Worm (Caenorhabditis elegans) whole organism, L2 larva: ENCODE data around the gene srj-25.

Experiments used
- ama-1 ChIP-seq: fragments of 150-350 bp; optimal IDR thresholded peaks from 2 replicates; lab custom pipeline; 2018; ENCODE audit warnings: inconsistent platforms
- elt-3 ChIP-seq: sonication (generic microtip); optimal IDR thresholded peaks from 2 replicates; lab custom pipeline; 2017; ENCODE audit warnings: missing biosample characterization, missing genetic modification characterization
- fos-1 ChIP-seq: fragments of 150-350 bp; optimal IDR thresholded peaks from 2 replicates; lab custom pipeline; 2014; ENCODE audit warnings: missing biosample characterization, missing genetic modification characterization
- lin-11 ChIP-seq: fragments of 150-350 bp; sonication (generic microtip); optimal IDR thresholded peaks from 2 replicates; lab custom pipeline; 2014; ENCODE audit warnings: missing biosample characterization, missing genetic modification characterization, inconsistent platforms, mixed read lengths
- nhr-237 ChIP-seq: fragments of 150-350 bp; optimal IDR thresholded peaks from 2 replicates; lab custom pipeline; 2014; ENCODE audit warnings: missing biosample characterization, missing genetic modification characterization
- nhr-77 ChIP-seq: fragments of 150-350 bp; optimal IDR thresholded peaks from 2 replicates; lab custom pipeline; 2014; ENCODE audit warnings: missing biosample characterization, missing genetic modification characterization
- sem-4 ChIP-seq: fragments of 150-350 bp; optimal IDR thresholded peaks from 2 replicates; lab custom pipeline; 2014; ENCODE audit warnings: missing biosample characterization, missing genetic modification reagents, missing genetic modification characterization
- skn-1 ChIP-seq: sonication (generic microtip); optimal IDR thresholded peaks from 2 replicates; lab custom pipeline; 2017; ENCODE audit warnings: missing biosample characterization, missing genetic modification characterization
- sma-3 ChIP-seq: sonication (generic microtip); optimal IDR thresholded peaks from 2 replicates; lab custom pipeline; 2016; ENCODE audit warnings: missing genetic modification reagents, missing genetic modification characterization, missing compliant biosample characterization
- unc-55 ChIP-seq: fragments of 150-350 bp; sonication (generic microtip); optimal IDR thresholded peaks from 3 replicates; lab custom pipeline; 2014; ENCODE audit warnings: missing biosample characterization, missing genetic modification reagents, missing genetic modification characterization
- unc-62 ChIP-seq: fragments of 150-350 bp; optimal IDR thresholded peaks from 2 replicates; lab custom pipeline; 2014; ENCODE audit warnings: missing biosample characterization, missing genetic modification reagents, missing genetic modification characterization

DNA sequence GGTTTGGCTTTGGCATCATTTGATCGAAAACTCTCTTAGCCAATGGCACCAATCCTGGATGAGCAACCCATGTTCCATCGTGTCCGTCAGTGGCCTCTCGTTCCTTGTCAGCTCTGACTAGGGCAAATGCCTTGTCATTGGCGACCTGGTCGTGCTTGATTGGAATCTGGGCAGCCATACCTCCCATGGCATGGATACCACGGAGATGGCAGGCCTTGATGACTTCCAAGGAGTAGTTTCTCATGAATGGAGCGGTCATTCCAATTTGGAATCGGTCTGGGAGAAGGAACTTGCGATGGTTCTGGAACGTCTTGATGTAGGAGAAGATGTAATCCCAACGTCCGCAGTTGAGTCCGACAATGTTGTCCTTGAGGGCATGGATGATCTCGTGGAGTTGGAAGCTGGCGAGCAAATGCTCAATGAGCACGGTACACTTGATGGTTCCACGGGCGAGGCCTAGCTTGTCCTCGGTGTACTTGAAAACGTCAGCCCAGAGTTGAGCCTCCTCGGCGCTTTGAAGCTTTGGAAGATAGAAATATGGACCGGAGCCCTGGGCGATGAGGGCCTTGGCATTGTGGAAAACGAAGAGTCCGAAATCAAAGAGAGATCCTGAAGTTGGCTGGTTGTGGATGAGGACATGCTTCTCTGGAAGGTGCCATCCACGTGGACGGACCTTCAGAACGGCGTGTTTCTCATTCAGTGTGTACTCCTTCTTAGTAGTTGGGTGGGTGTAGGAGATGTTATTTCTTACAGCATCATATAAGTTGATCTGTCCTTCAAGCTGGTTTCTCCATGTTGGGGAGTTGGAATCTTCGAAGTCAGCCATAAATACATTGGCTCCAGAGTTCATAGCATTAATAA lies 10.9 kb downstream of the srj-25 start:
- TF ChIP-seq fos-1 = no peak
- TF ChIP-seq nhr-237 = no peak
- no peak for TF ChIP-seq skn-1 (tag; lab: Kevin White, UChicago)
- TF ChIP-seq unc-62 (GFP tag; lab: Kevin White, UChicago) = no peak
- TF ChIP-seq elt-3 (tag; lab: Kevin White, UChicago) = no peak
- TF ChIP-seq lin-11 = peak; percentile 13
- peak; percentile 92 for TF ChIP-seq ama-1 (lab: Kevin White, UChicago)
- no peak for TF ChIP-seq nhr-77 (tag; lab: Kevin White, UChicago)
- TF ChIP-seq sma-3 = no peak
- TF ChIP-seq sem-4 = no peak
- TF ChIP-seq unc-55 (GFP tag; lab: Kevin White, UChicago) = no peak
